Worm (Caenorhabditis elegans) whole organism, mixed stage, embryonic: ENCODE results near the gene fcd-2.

ENCODE experiments used
- elt-3 ChIP-seq: fragments of 150-350 bp; optimal IDR thresholded peaks from 2 replicates; lab custom pipeline; 2014; ENCODE audit warnings: missing biosample characterization, missing genetic modification characterization
- lsy-2 ChIP-seq: fragments of 150-350 bp; optimal IDR thresholded peaks from 2 replicates; lab custom pipeline; 2014; ENCODE audit warnings: missing biosample characterization, missing genetic modification characterization
- mls-2 ChIP-seq: sonication (generic microtip); optimal IDR thresholded peaks from 2 replicates; lab custom pipeline; 2016; ENCODE audit warnings: mild to moderate bottlenecking, missing genetic modification characterization, moderate library complexity, missing compliant biosample characterization
- nhr-12 ChIP-seq: fragments of 150-350 bp; optimal IDR thresholded peaks from 2 replicates; lab custom pipeline; 2014; ENCODE audit warnings: missing biosample characterization, missing genetic modification characterization
- nhr-237 ChIP-seq: fragments of 150-350 bp; optimal IDR thresholded peaks from 2 replicates; lab custom pipeline; 2014; ENCODE audit warnings: missing biosample characterization, missing genetic modification characterization
- nhr-28 ChIP-seq: fragments of 150-350 bp; optimal IDR thresholded peaks from 2 replicates; lab custom pipeline; 2014; ENCODE audit warnings: missing biosample characterization, missing genetic modification characterization
- nhr-76 ChIP-seq: sonication (generic microtip); optimal IDR thresholded peaks from 2 replicates; lab custom pipeline; 2017; ENCODE audit warnings: missing biosample characterization, missing genetic modification characterization
- pha-4 ChIP-seq: fragments of 150-350 bp; optimal IDR thresholded peaks from 2 replicates; lab custom pipeline; 2018; ENCODE audit warnings: missing biosample characterization, missing genetic modification reagents, missing genetic modification characterization
- snpc-4 ChIP-seq: fragments of 150-350 bp; optimal IDR thresholded peaks from 2 replicates; lab custom pipeline; 2014; ENCODE audit warnings: missing biosample characterization, missing genetic modification characterization
- sptf-1 ChIP-seq: sonication (generic microtip); optimal IDR thresholded peaks from 2 replicates; lab custom pipeline; 2017; ENCODE audit warnings: mild to moderate bottlenecking, missing genetic modification characterization, moderate library complexity, missing compliant biosample characterization
- unc-62 ChIP-seq: fragments of 150-350 bp; optimal IDR thresholded peaks from 2 replicates; lab custom pipeline; 2014; ENCODE audit warnings: missing biosample characterization, missing genetic modification reagents, missing genetic modification characterization
- ztf-11 ChIP-seq: fragments of 150-350 bp; optimal IDR thresholded peaks from 2 replicates; lab custom pipeline; 2014; ENCODE audit warnings: missing biosample characterization, missing genetic modification characterization

- TF ChIP-seq elt-3 (tag; lab: Kevin White, UChicago): no peak
- TF ChIP-seq ztf-11: no peak
- no peak for TF ChIP-seq nhr-76 (tag; lab: Kevin White, UChicago)
- no peak for TF ChIP-seq snpc-4 (tag; lab: Kevin White, UChicago)
- no peak for TF ChIP-seq sptf-1 (tag; lab: Kevin White, UChicago)
- no peak for TF ChIP-seq lsy-2 (tag; lab: Kevin White, UChicago)
- no peak for TF ChIP-seq nhr-28 (tag; lab: Kevin White, UChicago)
- no peak for TF ChIP-seq nhr-12
- TF ChIP-seq nhr-237 (tag; lab: Kevin White, UChicago): no peak
- TF ChIP-seq unc-62 (GFP tag; lab: Kevin White, UChicago): no peak
- no peak for TF ChIP-seq mls-2
- TF ChIP-seq pha-4 (tag; lab: Kevin White, UChicago): no peak
Measured at ce11 chrIV:14985019-14985418, 40.5 kb upstream of the fcd-2 start.
